Fruit fly (Drosophila melanogaster): ENCODE data around the gene CG42718.

The CG42718 gene

DNA sequence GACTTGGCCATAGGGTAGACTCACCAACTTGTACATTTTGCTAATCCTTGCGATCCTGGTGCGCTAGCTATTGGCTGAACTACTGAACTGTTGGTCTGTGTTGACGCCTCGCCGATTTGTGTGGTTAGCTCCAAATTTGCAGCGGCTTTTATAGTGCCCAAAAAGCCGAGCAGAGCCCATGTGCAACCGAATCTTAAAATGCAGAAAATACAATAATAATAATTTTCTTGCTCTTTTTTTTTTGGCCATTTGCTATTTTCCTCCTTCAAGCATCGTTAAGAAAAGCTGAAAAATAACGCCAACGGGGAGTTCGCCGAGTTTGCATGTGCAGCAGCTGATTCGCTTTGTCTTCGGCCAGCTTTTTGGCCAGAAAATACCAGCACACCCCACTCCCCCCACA is 12.7 kb downstream of the CG42718 start, which contains the start of gene CG13042:
Gene CG13042, minus strand, starts transcription at position 101 of the 400 bp plus-strand sequence.
- TF ChIP-seq CG33017 (tag; optimal IDR thresholded peaks at IDR 0.05) (no peak), Hr96 (GFP tag; optimal IDR thresholded peaks at IDR 0.05) (no peak), ovo (GFP tag; optimal IDR thresholded peaks at IDR 0.05) (no peak), Mnt (GFP tag; optimal IDR thresholded peaks at IDR 0.05) (no peak), CG5204 (GFP tag; optimal IDR thresholded peaks at IDR 0.05) (no peak), tj (GFP tag; optimal IDR thresholded peaks at IDR 0.05) (no peak), pad (GFP tag; optimal IDR thresholded peaks at IDR 0.05) (no peak), toe (GFP tag; optimal IDR thresholded peaks at IDR 0.05) (no peak), cnc (optimal IDR thresholded peaks at IDR 0.05) (no peak), kay (GFP tag; ENCODE audit: borderline replicate concordance) (no peak), CG14711 (tag; optimal IDR thresholded peaks at IDR 0.05) (no peak)

- no peak for TF ChIP-seq tj (GFP tag; optimal IDR thresholded peaks at IDR 0.05)
- TF ChIP-seq toe (GFP tag; optimal IDR thresholded peaks at IDR 0.05) = no peak
- TF ChIP-seq CG7101 (tag; optimal IDR thresholded peaks at IDR 0.05) = no peak
- TF ChIP-seq CG5204 (GFP tag; optimal IDR thresholded peaks at IDR 0.05) = no peak
- no peak for TF ChIP-seq CG14711 (tag; optimal IDR thresholded peaks at IDR 0.05)
- TF ChIP-seq CG12768 (GFP tag; optimal IDR thresholded peaks at IDR 0.05) = no peak
- TF ChIP-seq kay (GFP tag; ENCODE audit: borderline replicate concordance) = no peak
- TF ChIP-seq pad (GFP tag; optimal IDR thresholded peaks at IDR 0.05) = no peak
- no peak for TF ChIP-seq ovo (GFP tag; optimal IDR thresholded peaks at IDR 0.05)
- TF ChIP-seq cnc (optimal IDR thresholded peaks at IDR 0.05) = no peak
- no peak for TF ChIP-seq CG1620 (GFP tag; optimal IDR thresholded peaks at IDR 0.05)
- TF ChIP-seq Clk (GFP tag; optimal IDR thresholded peaks at IDR 0.05) = no peak
- TF ChIP-seq CG7045 (GFP tag; optimal IDR thresholded peaks at IDR 0.05) = no peak
Measured at dm6 chr3L:16305820-16306650, 15.0 kb downstream of the CG42718 start, which contains the start of the genes CG13043 and CG13063. Gene CG13043, minus strand, starts transcription at chr3L:16305870. Gene CG13063, plus strand, starts transcription at chr3L:16306600.

DNA sequence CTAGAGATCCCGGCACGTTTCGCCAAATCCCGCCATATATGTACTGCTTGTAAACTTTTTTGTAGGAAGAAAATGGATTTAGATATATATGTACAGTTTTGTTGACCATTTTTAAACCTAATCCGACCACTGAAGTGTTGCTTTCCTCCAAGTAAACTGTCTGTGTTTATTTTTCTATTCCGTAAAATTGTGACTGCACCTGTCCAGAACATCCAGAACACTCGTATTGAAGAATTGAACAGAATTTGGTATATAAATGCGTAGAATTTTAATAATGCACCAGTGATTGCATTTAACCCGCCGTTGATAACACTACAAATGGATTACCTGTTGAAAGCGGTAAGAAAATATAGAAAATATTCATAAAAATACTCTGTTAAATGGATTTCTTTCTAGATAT is 17.1 kb downstream of the CG42718 start, which contains the start of gene CG43249:
Gene CG43249, plus strand, starts transcription at position 301 of the 400 bp plus-strand sequence.
- TF ChIP-seq CG5204 (GFP tag; optimal IDR thresholded peaks at IDR 0.05) = no peak
- no peak for TF ChIP-seq CG1620 (GFP tag; optimal IDR thresholded peaks at IDR 0.05)
- no peak for TF ChIP-seq Mnt (GFP tag; optimal IDR thresholded peaks at IDR 0.05)

DNA sequence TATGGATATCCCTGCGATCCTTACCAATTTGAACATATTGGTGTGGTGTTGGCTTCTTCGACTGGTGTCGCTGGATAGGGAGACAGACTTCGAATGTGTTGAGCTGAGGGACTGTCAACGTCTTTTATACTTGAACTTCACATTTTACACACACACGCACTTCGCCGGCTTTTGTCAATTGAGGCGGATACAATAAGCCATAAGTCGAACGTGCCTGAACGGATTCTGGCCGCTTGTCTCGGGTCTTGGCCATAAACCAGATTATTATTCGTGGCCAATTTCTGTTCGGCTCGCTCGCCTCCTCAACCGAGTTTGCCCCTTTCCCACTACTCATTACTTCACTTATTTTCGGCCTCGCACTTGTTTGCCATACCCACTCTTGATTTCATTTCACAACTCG is 18.0 kb downstream of the CG42718 start, which contains the start of gene CG13044:
Gene CG13044, minus strand, starts transcription at position 101 of the 400 bp plus-strand sequence.
- TF ChIP-seq kay (GFP tag; ENCODE audit: borderline replicate concordance) = no peak
- no peak for TF ChIP-seq CG12768 (GFP tag; optimal IDR thresholded peaks at IDR 0.05)
- TF ChIP-seq cic (GFP tag; optimal IDR thresholded peaks at IDR 0.05) = no peak
- no peak for TF ChIP-seq CG7045 (GFP tag; optimal IDR thresholded peaks at IDR 0.05)
- TF ChIP-seq CG5204 (GFP tag; optimal IDR thresholded peaks at IDR 0.05) = no peak
- no peak for TF ChIP-seq CG33017 (tag; optimal IDR thresholded peaks at IDR 0.05)
- TF ChIP-seq Clk (GFP tag; optimal IDR thresholded peaks at IDR 0.05) = no peak
- no peak for TF ChIP-seq tj (GFP tag; optimal IDR thresholded peaks at IDR 0.05)
- TF ChIP-seq Mnt (GFP tag; optimal IDR thresholded peaks at IDR 0.05) = no peak

DNA sequence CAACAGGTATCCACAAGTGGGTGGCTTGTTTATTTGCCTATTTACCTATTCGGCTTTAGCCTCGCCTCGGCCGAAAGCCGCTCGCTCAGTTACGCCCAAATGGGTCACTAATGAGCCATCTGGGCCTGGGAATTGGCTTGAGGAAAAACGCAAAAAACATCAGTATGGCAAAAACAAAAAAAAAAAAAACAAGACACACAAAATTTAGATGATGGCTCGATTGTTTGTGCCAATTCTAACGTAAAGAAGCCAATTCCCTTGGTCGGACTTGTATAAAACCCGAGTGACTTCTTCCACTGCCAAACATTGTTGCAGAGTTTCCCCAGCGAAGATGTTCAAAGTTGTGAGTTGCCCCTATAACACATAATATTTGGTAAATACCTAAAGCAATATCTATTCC is 19.9 kb downstream of the CG42718 start, which contains the start of gene CG4982:
Gene CG4982, plus strand, starts transcription at position 301 of the 400 bp plus-strand sequence.
- TF ChIP-seq tj (GFP tag; optimal IDR thresholded peaks at IDR 0.05) = no peak
- no peak for TF ChIP-seq bab1 (GFP tag; optimal IDR thresholded peaks at IDR 0.05)
- TF ChIP-seq Crg-1 (GFP tag; optimal IDR thresholded peaks at IDR 0.05) = no peak

DNA sequence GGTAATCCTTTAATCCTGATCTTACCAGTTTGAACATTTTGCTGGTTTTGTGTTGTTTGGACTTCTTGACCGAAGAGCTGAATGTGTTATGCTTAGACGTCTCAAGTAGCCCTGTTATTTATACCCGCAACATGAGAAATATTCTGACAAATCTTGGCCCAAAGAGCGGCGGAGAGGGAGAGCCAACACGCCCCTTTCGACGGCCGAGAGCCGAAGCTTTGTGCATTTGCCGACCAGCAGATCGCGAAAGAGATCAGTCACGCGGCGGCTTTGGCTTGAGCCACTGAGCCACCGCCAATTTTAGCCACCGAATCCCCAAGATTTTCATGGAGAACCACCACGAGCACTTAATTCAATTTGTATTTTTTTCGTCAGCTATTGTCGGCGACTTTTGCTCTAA is 25.6 kb downstream of the CG42718 start, which contains the start of gene CG4962:
Gene CG4962, minus strand, starts transcription at position 101 of the 400 bp plus-strand sequence.
- TF ChIP-seq Hr96 (GFP tag; optimal IDR thresholded peaks at IDR 0.05) = no peak
- TF ChIP-seq Mnt (GFP tag; optimal IDR thresholded peaks at IDR 0.05) = no peak
- no peak for TF ChIP-seq Clk (GFP tag; optimal IDR thresholded peaks at IDR 0.05)
- TF ChIP-seq CG7101 (tag; optimal IDR thresholded peaks at IDR 0.05) = no peak
- TF ChIP-seq kay (GFP tag; ENCODE audit: borderline replicate concordance) = no peak
- TF ChIP-seq cnc (optimal IDR thresholded peaks at IDR 0.05) = no peak
- TF ChIP-seq toe (GFP tag; optimal IDR thresholded peaks at IDR 0.05) = no peak
- no peak for TF ChIP-seq tj (GFP tag; optimal IDR thresholded peaks at IDR 0.05)
- no peak for TF ChIP-seq ovo (GFP tag; optimal IDR thresholded peaks at IDR 0.05)
- TF ChIP-seq bab1 (GFP tag; optimal IDR thresholded peaks at IDR 0.05) = no peak

DNA sequence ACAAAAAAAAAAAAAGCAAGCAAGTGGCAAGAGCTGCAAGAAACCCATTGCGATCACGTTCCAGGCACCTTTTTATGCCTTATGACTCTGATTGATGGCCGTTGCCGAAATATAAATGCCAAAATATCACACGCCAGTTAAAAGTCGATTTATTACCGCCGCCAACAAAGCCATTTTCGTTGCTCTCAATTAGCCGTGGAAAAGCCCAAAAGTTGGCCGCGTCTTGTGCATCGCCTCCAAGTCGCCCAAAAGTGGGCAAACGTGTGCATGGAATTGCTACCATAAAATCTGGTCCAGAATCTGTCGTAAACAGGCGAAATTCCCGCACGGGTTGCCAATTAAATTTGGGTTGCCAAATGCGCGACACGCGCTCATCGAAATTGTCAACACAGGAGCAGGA is 29.4 kb downstream of the CG42718 start:
- TF ChIP-seq CG1620 (GFP tag; optimal IDR thresholded peaks at IDR 0.05) (no peak), CG11617 (GFP tag; optimal IDR thresholded peaks at IDR 0.05) (no peak), CG7045 (GFP tag; optimal IDR thresholded peaks at IDR 0.05) (no peak), CG33017 (tag; optimal IDR thresholded peaks at IDR 0.05) (no peak), toe (GFP tag; optimal IDR thresholded peaks at IDR 0.05) (no peak), Crg-1 (GFP tag; optimal IDR thresholded peaks at IDR 0.05) (no peak), CG14711 (tag; optimal IDR thresholded peaks at IDR 0.05) (no peak), pad (GFP tag; optimal IDR thresholded peaks at IDR 0.05) (no peak), Hr96 (GFP tag; optimal IDR thresholded peaks at IDR 0.05) (no peak), cnc (optimal IDR thresholded peaks at IDR 0.05) (no peak), CG12768 (GFP tag; optimal IDR thresholded peaks at IDR 0.05) (no peak), Mnt (GFP tag; optimal IDR thresholded peaks at IDR 0.05) (no peak), cic (GFP tag; optimal IDR thresholded peaks at IDR 0.05) (no peak), CG5204 (GFP tag; optimal IDR thresholded peaks at IDR 0.05) (no peak), bab1 (GFP tag; optimal IDR thresholded peaks at IDR 0.05) (no peak)

All from whole organism, adult.